Fruit fly (Drosophila melanogaster): ENCODE results near the gene CG10862.

The CG10862 gene

dm6 chr3L:3634107-3634737 is 20.3 kb downstream of the CG10862 start (continued):
- TF ChIP-seq fd59A (GFP tag; optimal IDR thresholded peaks at IDR 0.05): peak; percentile 54
- no peak for TF ChIP-seq fd85E (GFP tag; optimal IDR thresholded peaks at IDR 0.05)
- TF ChIP-seq CG6792 (GFP tag; optimal IDR thresholded peaks at IDR 0.05): peak; percentile 65
- peak; percentile 45 for TF ChIP-seq Sox102F (GFP tag; optimal IDR thresholded peaks at IDR 0.05)
- TF ChIP-seq eg (GFP tag; IDR thresholded peaks at IDR 0.05): peak; percentile 82; the same call in 2 of the 3 replicates
- no peak for TF ChIP-seq fkh (GFP tag; optimal IDR thresholded peaks at IDR 0.05)
- TF ChIP-seq Blimp-1 (GFP tag; optimal IDR thresholded peaks at IDR 0.05): peak; percentile 71
- no peak for TF ChIP-seq CG11902 (GFP tag; optimal IDR thresholded peaks at IDR 0.05)
- peak; percentile 57 for TF ChIP-seq CG10631 (GFP tag; optimal IDR thresholded peaks at IDR 0.05)
- TF ChIP-seq CG8632 (GFP tag; optimal IDR thresholded peaks at IDR 0.05): peak; percentile 64
- TF ChIP-seq CG32006 (GFP tag; optimal IDR thresholded peaks at IDR 0.05): peak; percentile 70
- peak; percentile 93 for TF ChIP-seq Eip78C (GFP tag)
- peak; percentile 64 for TF ChIP-seq spab (GFP tag; optimal IDR thresholded peaks at IDR 0.05)
- TF ChIP-seq pdm3 (GFP tag; optimal IDR thresholded peaks at IDR 0.05): peak; percentile 41
- TF ChIP-seq CG4318 (GFP tag; optimal IDR thresholded peaks at IDR 0.05): peak; percentile 34
- peak; percentile 47 for TF ChIP-seq Met (GFP tag; optimal IDR thresholded peaks at IDR 0.05)
- TF ChIP-seq topi (GFP tag; optimal IDR thresholded peaks at IDR 0.05): peak; percentile 45
- TF ChIP-seq net (GFP tag; optimal IDR thresholded peaks at IDR 0.05): peak; percentile 55
- TF ChIP-seq CG6276 (GFP tag; optimal IDR thresholded peaks at IDR 0.05): peak; percentile 79
- peak; percentile 14 for TF ChIP-seq CG6854 (GFP tag; optimal IDR thresholded peaks at IDR 0.05)
- no peak for TF ChIP-seq Gug (GFP tag; IDR thresholded peaks at IDR 0.05)
- peak; percentile 73 for TF ChIP-seq CG10669 (GFP tag; optimal IDR thresholded peaks at IDR 0.05)
- peak; percentile 86 for TF ChIP-seq CG8119 (GFP tag; IDR thresholded peaks at IDR 0.05)
- TF ChIP-seq Hr39 (GFP tag; optimal IDR thresholded peaks at IDR 0.05): no peak
- 0 out of 2 replicates have a peak, but pooled peaks have one; percentile 18 for TF ChIP-seq CG11294 (GFP tag; IDR thresholded peaks at IDR 0.05)
- TF ChIP-seq CG16779 (tag; optimal IDR thresholded peaks at IDR 0.05): peak; percentile 62
- TF ChIP-seq Sox15 (GFP tag; optimal IDR thresholded peaks at IDR 0.05): no peak
- TF ChIP-seq Sox14 (GFP tag; optimal IDR thresholded peaks at IDR 0.05): no peak
- peak; percentile 8 for TF ChIP-seq dac (GFP tag; optimal IDR thresholded peaks at IDR 0.05)
- TF ChIP-seq vri (GFP tag; optimal IDR thresholded peaks at IDR 0.05): peak; percentile 17
- TF ChIP-seq CG3919 (GFP tag; optimal IDR thresholded peaks at IDR 0.05): peak; percentile 60
- TF ChIP-seq acj6 (GFP tag; optimal IDR thresholded peaks at IDR 0.05): peak; percentile 33
- peak; percentile 65 for TF ChIP-seq CG34406 (GFP tag; optimal IDR thresholded peaks at IDR 0.05)
- TF ChIP-seq Smox (GFP tag; optimal IDR thresholded peaks at IDR 0.05): peak; percentile 37
- peak; percentile 29 for TF ChIP-seq Lpt (GFP tag; optimal IDR thresholded peaks at IDR 0.05)
- peak; percentile 40 for TF ChIP-seq Eip75B (GFP tag; optimal IDR thresholded peaks at IDR 0.05)
- TF ChIP-seq CG9139 (GFP tag; optimal IDR thresholded peaks at IDR 0.05): peak; percentile 32
- TF ChIP-seq CG6808 (GFP tag; optimal IDR thresholded peaks at IDR 0.05): peak; percentile 68
- peak; percentile 49 to 65 for TF ChIP-seq ss (GFP tag; optimal IDR thresholded peaks at IDR 0.05)

DNA sequence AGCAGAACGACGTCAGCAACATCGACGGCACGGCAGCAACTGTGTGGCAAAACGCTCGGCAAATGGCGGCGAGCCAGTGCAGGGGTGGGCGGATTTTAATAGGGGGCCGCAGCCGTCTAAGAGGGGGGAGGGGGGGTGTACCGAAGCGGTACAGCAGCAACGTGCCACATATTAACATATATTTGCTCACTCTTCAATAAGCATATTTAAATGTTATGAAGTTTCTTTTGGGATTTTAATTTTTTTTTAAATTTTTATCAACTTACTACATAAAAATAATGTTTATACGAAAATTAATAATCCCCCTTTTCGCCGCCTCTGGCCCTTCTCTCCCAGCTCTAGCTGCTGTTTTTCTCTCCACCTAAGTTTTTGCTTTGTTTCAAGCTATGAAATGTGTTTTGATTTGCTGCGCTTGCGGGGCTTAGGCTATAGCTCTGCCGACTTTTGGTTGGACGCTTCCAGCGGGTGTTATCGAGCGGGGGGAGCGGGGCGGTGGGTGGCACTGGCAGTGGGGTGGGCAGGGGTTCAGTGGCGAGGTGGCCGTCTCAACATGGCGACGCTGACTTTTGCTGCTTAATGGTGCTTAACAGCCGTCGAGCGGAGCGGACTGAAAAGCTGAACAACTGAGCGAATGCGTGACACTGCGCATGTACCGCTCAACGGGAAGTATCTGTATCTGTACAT is 21.9 kb downstream of the CG10862 start:
- no peak for TF ChIP-seq lz (GFP tag; optimal IDR thresholded peaks at IDR 0.05)
- TF ChIP-seq Ets21C (GFP tag; optimal IDR thresholded peaks at IDR 0.05): no peak
- peak; percentile 57 for TF ChIP-seq Sox15 (GFP tag; optimal IDR thresholded peaks at IDR 0.05)
- peak; percentile 87 for TF ChIP-seq eg (GFP tag; IDR thresholded peaks at IDR 0.05)
- no peak for TF ChIP-seq CG6854 (GFP tag; optimal IDR thresholded peaks at IDR 0.05)
- TF ChIP-seq CG34406 (GFP tag; optimal IDR thresholded peaks at IDR 0.05): peak; percentile 47
- peak; percentile 67 for TF ChIP-seq acj6 (GFP tag; optimal IDR thresholded peaks at IDR 0.05)
- peak; percentile 58 for TF ChIP-seq CG3919 (GFP tag; optimal IDR thresholded peaks at IDR 0.05)
- no peak for TF ChIP-seq esn (GFP tag; optimal IDR thresholded peaks at IDR 0.05)
- peak; percentile 47 for TF ChIP-seq CG6808 (GFP tag; optimal IDR thresholded peaks at IDR 0.05)
- TF ChIP-seq achi (GFP tag; optimal IDR thresholded peaks at IDR 0.05): peak; percentile 70
- TF ChIP-seq Blimp-1 (GFP tag; optimal IDR thresholded peaks at IDR 0.05): no peak
- no peak for TF ChIP-seq topi (GFP tag; optimal IDR thresholded peaks at IDR 0.05)
- peak; percentile 85 for TF ChIP-seq Gug (GFP tag; IDR thresholded peaks at IDR 0.05)
- TF ChIP-seq CG11762 (GFP tag; optimal IDR thresholded peaks at IDR 0.05; ENCODE audit: insufficient read depth): peak; percentile 13
- peak; percentile 60 for TF ChIP-seq spab (GFP tag; optimal IDR thresholded peaks at IDR 0.05)
- TF ChIP-seq net (GFP tag; optimal IDR thresholded peaks at IDR 0.05): peak; percentile 72
- TF ChIP-seq CG11902 (GFP tag; optimal IDR thresholded peaks at IDR 0.05): peak; percentile 10
- peak; percentile 54 for TF ChIP-seq CG10631 (GFP tag; optimal IDR thresholded peaks at IDR 0.05)
- TF ChIP-seq CG8632 (GFP tag; optimal IDR thresholded peaks at IDR 0.05): peak; percentile 45
- peak; percentile 90 for TF ChIP-seq CG15336 (GFP tag; IDR thresholded peaks at IDR 0.05)
- TF ChIP-seq vri (GFP tag; optimal IDR thresholded peaks at IDR 0.05): no peak
- peak; percentile 89 for TF ChIP-seq CG8119 (GFP tag; IDR thresholded peaks at IDR 0.05)
- peak; percentile 83 for TF ChIP-seq CG4318 (GFP tag; optimal IDR thresholded peaks at IDR 0.05)
- TF ChIP-seq CG8319 (GFP tag; optimal IDR thresholded peaks at IDR 0.05): no peak

Data from whole organism, prepupa.